Worm (Caenorhabditis elegans): ENCODE data around the gene F36H1.11.

Gene F36H1.11

DNA sequence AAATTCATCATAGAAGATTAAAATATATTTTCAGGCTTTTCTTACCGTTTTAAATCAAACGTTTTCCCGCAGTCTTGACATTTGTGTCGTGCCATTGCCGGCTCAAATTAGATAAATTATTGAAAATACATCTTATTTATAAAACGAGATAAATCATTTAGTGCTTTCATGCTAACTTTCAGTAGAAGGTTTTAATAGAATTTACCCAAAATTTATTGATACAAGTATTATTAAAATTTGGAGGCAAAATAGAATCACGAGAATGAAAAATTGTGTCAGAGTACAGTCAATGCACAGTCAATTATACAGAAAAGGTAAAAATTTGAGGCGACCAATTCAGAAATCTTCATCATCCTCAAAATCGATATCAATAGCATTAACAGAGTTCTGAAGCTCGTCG, 29.5 kb downstream of the F36H1.11 start, which contains the start of gene Y5F2A.4:
Gene Y5F2A.4, minus strand, starts transcription at position 101 of the 400 bp plus-strand sequence.
- no peak for TF ChIP-seq unc-62 (GFP tag; optimal IDR thresholded peaks at IDR 0.05)

DNA sequence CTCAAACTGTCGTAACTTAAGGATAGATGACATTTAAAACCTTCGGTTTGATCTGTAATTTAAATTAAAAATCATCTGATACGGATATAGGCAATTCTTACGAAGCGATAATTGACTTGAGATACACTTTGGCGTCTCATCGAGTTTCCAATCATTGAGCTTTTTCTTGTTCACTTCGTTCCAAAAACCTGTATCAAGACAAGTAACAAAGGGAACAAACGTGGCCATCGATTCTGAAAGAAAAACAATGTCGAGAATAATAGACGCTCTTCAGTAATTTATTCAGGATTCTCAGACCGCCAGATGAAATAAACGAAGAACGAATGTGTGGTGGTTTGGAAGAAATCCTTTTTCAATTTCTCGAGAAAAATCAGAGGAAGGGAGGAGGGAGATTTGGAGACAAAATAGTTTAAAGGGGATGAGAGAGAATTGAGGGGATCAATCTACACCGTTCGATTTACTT, 31.9 kb downstream of the F36H1.11 start, which contains the start of gene atg-7:
Gene atg-7, minus strand, starts transcription at position 233 of the 463 bp plus-strand sequence.
- no peak for TF ChIP-seq unc-62 (GFP tag; optimal IDR thresholded peaks at IDR 0.05)

DNA sequence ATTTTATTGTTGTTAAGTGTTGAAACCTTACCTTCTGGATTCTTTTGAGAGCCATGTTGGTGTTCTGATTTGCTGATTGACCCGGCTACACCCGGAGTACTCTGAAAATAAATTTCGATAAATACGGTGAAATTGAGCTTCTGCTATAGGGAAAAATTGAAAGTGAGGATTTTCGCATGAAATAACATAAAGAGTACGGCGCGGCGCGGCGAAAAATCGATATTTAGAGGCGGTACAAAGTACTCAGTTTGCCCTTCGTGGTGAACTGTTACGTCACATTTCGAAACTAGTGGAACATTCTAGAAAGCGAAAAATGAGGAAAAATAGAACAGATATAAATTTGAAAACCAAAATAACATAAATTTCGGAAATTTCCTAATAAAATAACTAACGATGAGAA, 33.2 kb downstream of the F36H1.11 start, which contains the start of gene let-70:
Gene let-70, minus strand, starts transcription at position 101 of the 400 bp plus-strand sequence.
- no peak for TF ChIP-seq unc-62 (GFP tag; optimal IDR thresholded peaks at IDR 0.05)

DNA sequence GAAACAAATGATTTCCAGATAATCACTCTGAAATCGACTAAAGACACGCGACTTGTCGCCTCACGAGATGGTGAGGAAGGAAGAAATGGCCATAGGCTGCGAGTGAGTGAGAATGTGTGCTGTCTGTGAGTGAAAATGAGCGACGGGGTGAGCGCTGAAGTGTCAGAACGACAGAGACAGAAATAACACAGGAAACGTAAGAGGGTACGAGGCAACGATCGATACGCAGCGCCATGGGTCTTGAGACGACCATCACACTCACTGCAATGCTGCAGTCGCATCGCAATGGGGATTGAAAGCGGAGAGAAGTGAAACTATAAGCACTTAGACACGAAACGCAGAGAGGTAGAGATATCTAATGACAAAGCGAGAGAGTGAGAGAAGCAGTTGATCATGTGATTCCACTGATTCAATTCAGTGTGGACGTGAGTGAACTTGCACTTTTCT, 33.8 kb downstream of the F36H1.11 start:
- TF ChIP-seq unc-62 (GFP tag; optimal IDR thresholded peaks at IDR 0.05), result no peak

DNA sequence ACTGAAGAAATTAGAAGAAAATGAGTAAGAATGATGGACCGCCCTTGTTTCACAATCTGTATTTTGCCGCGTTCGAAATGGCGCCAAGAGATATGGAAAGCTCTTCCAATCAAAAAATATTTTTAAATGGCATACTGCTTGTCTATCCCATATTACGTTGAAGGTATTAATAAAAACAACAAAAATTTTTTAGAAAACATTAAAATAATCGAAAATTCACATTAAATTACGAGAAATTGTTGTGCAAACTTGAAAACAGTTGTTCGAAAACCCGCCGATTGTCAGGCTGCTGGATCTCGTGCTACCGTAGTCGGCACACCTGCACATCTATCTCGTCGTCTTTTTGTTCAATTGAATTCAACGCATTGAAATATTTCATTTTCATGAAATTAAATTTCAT, 34.6 kb downstream of the F36H1.11 start, which contains the start of gene klc-1:
Gene klc-1, plus strand, starts transcription at position 127 of the 400 bp plus-strand sequence.
- no peak for TF ChIP-seq unc-62 (GFP tag; optimal IDR thresholded peaks at IDR 0.05)

DNA sequence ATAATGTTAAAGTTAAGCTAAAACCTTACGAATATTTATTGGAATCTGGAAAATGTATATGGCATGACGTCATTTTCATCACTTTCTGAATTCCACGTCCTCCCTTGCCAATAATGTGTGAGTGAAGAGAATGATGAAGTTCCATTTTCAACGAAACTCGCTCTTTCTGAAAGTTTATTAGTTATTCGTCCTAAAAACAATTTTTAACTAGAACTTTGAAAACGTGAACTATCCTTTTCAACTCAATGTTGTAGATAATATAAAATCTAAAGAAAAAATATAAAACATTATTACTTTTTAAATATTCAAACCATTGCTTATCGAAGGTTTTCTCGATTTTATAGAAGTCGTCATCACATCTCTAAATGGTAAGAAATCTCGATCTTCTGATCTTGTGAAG, 40.6 kb downstream of the F36H1.11 start, which contains the start of gene M7.7:
Gene M7.7, plus strand, starts transcription at position 301 of the 400 bp plus-strand sequence.
- no peak for TF ChIP-seq unc-62 (GFP tag; optimal IDR thresholded peaks at IDR 0.05)

DNA sequence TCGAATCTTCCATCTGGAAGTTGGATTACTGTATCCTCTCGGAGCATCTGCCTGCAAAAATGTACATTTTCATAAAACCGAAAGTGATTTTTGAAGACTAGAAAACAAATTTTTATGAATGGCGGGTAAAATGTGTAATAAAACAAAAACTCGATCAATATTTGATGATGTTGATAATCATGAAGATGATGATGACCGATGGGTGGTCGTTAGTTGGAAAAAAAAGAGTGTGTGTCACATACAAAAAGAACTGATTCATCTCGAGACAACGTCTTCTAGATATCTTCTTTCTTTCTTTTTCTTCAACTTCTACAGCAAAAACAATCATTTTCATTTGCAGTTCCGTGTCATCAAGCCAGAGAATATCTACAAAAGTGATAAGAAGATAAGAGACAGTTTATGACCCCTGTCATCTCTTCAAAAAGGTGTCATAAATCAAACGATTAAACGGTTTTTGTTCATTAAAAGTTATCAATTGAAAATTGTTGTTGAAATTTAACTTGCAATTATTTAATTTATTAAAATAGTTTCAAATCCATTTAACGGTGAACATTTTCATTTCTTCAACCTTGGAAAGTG, 43.6 kb downstream of the F36H1.11 start, which contains the start of gene bcc-1:
Gene bcc-1, minus strand, starts transcription at position 51 of the 579 bp plus-strand sequence.
- no peak for TF ChIP-seq unc-62 (GFP tag; optimal IDR thresholded peaks at IDR 0.05)

DNA sequence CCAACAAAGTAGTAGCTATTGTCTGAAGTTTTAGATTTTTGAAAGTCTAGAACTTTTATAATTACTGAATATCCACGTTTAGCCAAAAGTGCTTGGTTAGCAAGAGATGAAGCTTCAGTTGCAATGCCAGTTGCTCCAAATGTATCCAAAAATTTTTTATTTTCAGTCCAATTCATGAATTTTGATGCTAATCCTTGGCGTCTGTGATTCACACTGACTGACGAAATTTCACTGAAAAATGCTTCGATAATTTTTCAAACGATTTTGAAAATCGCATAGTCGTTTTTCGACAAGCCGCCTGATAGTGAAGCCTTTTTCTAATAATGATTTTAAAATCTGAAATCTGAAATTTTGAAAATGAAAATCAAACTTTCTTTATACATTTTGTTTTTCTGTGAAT, 45.1 kb downstream of the F36H1.11 start:
- TF ChIP-seq unc-62 (GFP tag; optimal IDR thresholded peaks at IDR 0.05), result no peak

DNA sequence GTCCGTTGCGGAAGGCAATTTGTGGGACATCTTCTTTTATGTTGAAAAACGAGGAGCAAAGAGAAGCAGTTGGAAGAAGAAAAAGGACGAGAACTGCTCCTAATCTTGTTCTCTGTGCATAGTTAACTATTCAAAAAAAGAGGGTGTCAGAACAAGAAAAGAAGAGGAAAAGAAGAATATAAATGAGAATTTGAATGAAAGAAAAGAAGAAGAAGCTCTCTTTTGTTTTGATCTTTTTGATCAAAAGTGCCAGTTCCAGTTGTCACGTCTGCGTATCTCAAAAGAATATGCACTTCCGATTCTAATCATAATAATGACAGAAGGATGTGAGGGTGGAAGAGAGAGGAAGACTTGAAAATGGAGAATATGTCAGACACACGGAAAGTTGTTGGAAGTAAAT, 46.0 kb downstream of the F36H1.11 start, which contains the start of gene M7.8:
Gene M7.8, minus strand, starts transcription at position 112 of the 400 bp plus-strand sequence.
- no peak for TF ChIP-seq unc-62 (GFP tag; optimal IDR thresholded peaks at IDR 0.05)

DNA sequence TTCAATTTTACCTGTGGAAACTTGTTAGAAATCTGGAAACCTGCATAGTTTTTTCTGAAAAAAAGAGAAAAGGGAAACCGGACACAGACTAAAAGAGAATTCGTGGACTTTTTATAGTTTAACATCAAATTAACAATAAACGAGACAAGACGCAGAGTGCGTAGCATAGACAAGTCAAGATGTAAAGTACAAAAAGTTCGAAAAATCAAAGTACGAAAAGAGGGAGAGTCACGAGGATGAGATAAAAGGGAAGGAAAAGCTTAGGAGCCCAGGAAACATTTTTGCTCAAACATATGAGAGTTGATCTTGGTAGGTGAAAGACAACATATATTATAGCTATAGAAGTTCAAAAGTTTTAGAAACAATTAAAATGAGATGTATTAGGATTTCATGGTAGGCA, 48.8 kb downstream of the F36H1.11 start, which contains the start of gene M7.12:
Gene M7.12, minus strand, starts transcription at position 188 of the 400 bp plus-strand sequence.
- TF ChIP-seq unc-62 (GFP tag; optimal IDR thresholded peaks at IDR 0.05), result no peak

All from whole organism, dauer.